3 fruit fly cellular contexts compared by ENCODE assay signal in genomic region chr3L:10867778-10868382, dm6.
TF ChIP-seq lines count a peak whose summit lies in the region.

No protein-coding gene starts in this region.

TF ChIP-seq in whole organism, adult, 20 proteins besides CTCF, POLR2A, EP300 and RAD21 (continued from another document):
- TF ChIP-seq Crg-1 (GFP tag; optimal IDR thresholded peaks at IDR 0.05; lab: Kevin White, UChicago) (peak; percentile 57), tj (GFP tag; optimal IDR thresholded peaks at IDR 0.05; lab: Kevin White, UChicago) (peak; percentile 62)

TF ChIP-seq in whole organism, embryonic, 481 proteins besides CTCF, POLR2A, EP300 and RAD21 (continued from another document):
- TF ChIP-seq Fer1 (GFP tag; optimal IDR thresholded peaks at IDR 0.05; lab: Kevin White, UChicago) (peak; percentile 40), repo (GFP tag; optimal IDR thresholded peaks at IDR 0.05; lab: Kevin White, UChicago) (no peak), HLH3B (GFP tag; IDR thresholded peaks at IDR 0.05; lab: Robert Waterston, UW) (no peak), Dll (GFP tag; IDR thresholded peaks at IDR 0.05; lab: Robert Waterston, UW; ENCODE audit: partially characterized antibody) (no peak), tna (GFP tag; IDR thresholded peaks at IDR 0.05; lab: Robert Waterston, UW; ENCODE audit: partially characterized antibody) (peak; percentile 38; the same call in 1 of the 2 replicates), cwo (GFP tag; optimal IDR thresholded peaks at IDR 0.05; lab: Kevin White, UChicago) (peak; percentile 41), Med (GFP tag; lab: Kevin White, UChicago) (peak; percentile 18), CG7786 (GFP tag; optimal IDR thresholded peaks at IDR 0.05; lab: Kevin White, UChicago) (no peak), CG4360 (GFP tag; IDR thresholded peaks at IDR 0.05; lab: Robert Waterston, UW) (peak; percentile 42; the same call in 1 of the 2 replicates), lab (GFP tag; optimal IDR thresholded peaks at IDR 0.05; lab: Kevin White, UChicago) (peak; percentile 11), Xrp1 (GFP tag; IDR thresholded peaks at IDR 0.05; lab: Robert Waterston, UW) (no peak), nom (GFP tag; optimal IDR thresholded peaks at IDR 0.05; lab: Kevin White, UChicago) (peak; percentile 65), lbe (GFP tag; optimal IDR thresholded peaks at IDR 0.05; lab: Kevin White, UChicago) (peak; percentile 36), H15 (GFP tag; IDR thresholded peaks at IDR 0.05; lab: Robert Waterston, UW) (0 out of 3 replicates have a peak, but pooled peaks have one; percentile 20), CG16863 (GFP tag; optimal IDR thresholded peaks at IDR 0.05; lab: Kevin White, UChicago) (no peak), Rfx (GFP tag; IDR thresholded peaks at IDR 0.05; lab: Robert Waterston, UW) (0 out of 2 replicates have a peak, but pooled peaks have one; percentile 5), ken (GFP tag; IDR thresholded peaks at IDR 0.05; lab: Robert Waterston, UW) (peak; percentile 44; the same call in 1 of the 3 replicates), Ssrp (tag; optimal IDR thresholded peaks at IDR 0.05; lab: Kevin White, UChicago) (peak; percentile 13), CG11695 (GFP tag; IDR thresholded peaks at IDR 0.05; lab: Robert Waterston, UW) (0 out of 3 replicates have a peak, but pooled peaks have one; percentile 17), CG10543 (GFP tag; optimal IDR thresholded peaks at IDR 0.05; lab: Kevin White, UChicago) (peak; percentile 34), sr (GFP tag; IDR thresholded peaks at IDR 0.05; lab: Robert Waterston, UW) (no peak), CkIIα-i1 (GFP tag; IDR thresholded peaks at IDR 0.05; lab: Robert Waterston, UW) (0 out of 2 replicates have a peak, but pooled peaks have one; percentile 16), seq (GFP tag; IDR thresholded peaks at IDR 0.05; lab: Robert Waterston, UW) (0 out of 2 replicates have a peak, but pooled peaks have one; percentile 32), CG13624 (GFP tag; optimal IDR thresholded peaks at IDR 0.05; lab: Kevin White, UChicago) (peak; percentile 15), Lim3 (GFP tag; IDR thresholded peaks at IDR 0.05; lab: Robert Waterston, UW) (no peak), ara (GFP tag; IDR thresholded peaks at IDR 0.05; lab: Robert Waterston, UW) (peak; percentile 29; the same call in 1 of the 2 replicates), CG7987 (GFP tag; optimal IDR thresholded peaks at IDR 0.05; lab: Kevin White, UChicago) (peak; percentile 55), CG15514 (GFP tag; optimal IDR thresholded peaks at IDR 0.05; lab: Kevin White, UChicago) (peak; percentile 30), CG13296 (GFP tag; optimal IDR thresholded peaks at IDR 0.05; lab: Kevin White, UChicago) (peak; percentile 28), CG4730 (GFP tag; IDR thresholded peaks at IDR 0.05; lab: Robert Waterston, UW) (no peak), Fer3 (tag; optimal IDR thresholded peaks at IDR 0.05; lab: Kevin White, UChicago) (no peak), bsh (GFP tag; optimal IDR thresholded peaks at IDR 0.05; lab: Kevin White, UChicago) (peak in 1 of 2 experiments; percentile 69), klu (GFP tag; IDR thresholded peaks at IDR 0.05; lab: Robert Waterston, UW) (no peak), CG15011 (GFP tag; optimal IDR thresholded peaks at IDR 0.05; lab: Kevin White, UChicago) (no peak), crol (GFP tag; IDR thresholded peaks at IDR 0.05; lab: Robert Waterston, UW) (peak; percentile 88)

TF ChIP-seq in whole organism, prepupa, 60 proteins besides CTCF, POLR2A, EP300 and RAD21 (continued from another document):
- TF ChIP-seq CG6854 (GFP tag; optimal IDR thresholded peaks at IDR 0.05; lab: Kevin White, UChicago) (peak; percentile 23), Ets96B (tag; optimal IDR thresholded peaks at IDR 0.05; lab: Kevin White, UChicago) (peak; percentile 51), CG11902 (GFP tag; optimal IDR thresholded peaks at IDR 0.05; lab: Kevin White, UChicago) (no peak), Sox102F (GFP tag; optimal IDR thresholded peaks at IDR 0.05; lab: Kevin White, UChicago) (no peak), CG32006 (GFP tag; optimal IDR thresholded peaks at IDR 0.05; lab: Kevin White, UChicago) (peak; percentile 45), CG7368 (GFP tag; optimal IDR thresholded peaks at IDR 0.05; lab: Kevin White, UChicago) (peak; percentile 26), OdsH (GFP tag; optimal IDR thresholded peaks at IDR 0.05; lab: Kevin White, UChicago) (no peak), fkh (GFP tag; optimal IDR thresholded peaks at IDR 0.05; lab: Kevin White, UChicago) (peak; percentile 86), Sox15 (GFP tag; optimal IDR thresholded peaks at IDR 0.05; lab: Kevin White, UChicago) (no peak), CG31627 (GFP tag; optimal IDR thresholded peaks at IDR 0.05; lab: Kevin White, UChicago) (no peak), Hr38 (GFP tag; optimal IDR thresholded peaks at IDR 0.05; lab: Kevin White, UChicago) (no peak), CG10669 (GFP tag; optimal IDR thresholded peaks at IDR 0.05; lab: Kevin White, UChicago) (peak; percentile 21), CG11762 (GFP tag; optimal IDR thresholded peaks at IDR 0.05; lab: Kevin White, UChicago; ENCODE audit: insufficient read depth) (no peak), CG10631 (GFP tag; optimal IDR thresholded peaks at IDR 0.05; lab: Kevin White, UChicago) (no peak), CG8632 (GFP tag; optimal IDR thresholded peaks at IDR 0.05; lab: Kevin White, UChicago) (peak; percentile 15), CG34406 (GFP tag; optimal IDR thresholded peaks at IDR 0.05; lab: Kevin White, UChicago) (peak; percentile 1), CG8119 (GFP tag; IDR thresholded peaks at IDR 0.05; lab: Robert Waterston, UW) (peak; percentile 82), Blimp-1 (GFP tag; optimal IDR thresholded peaks at IDR 0.05; lab: Kevin White, UChicago) (no peak), Eip93F (GFP tag; optimal IDR thresholded peaks at IDR 0.05; lab: Kevin White, UChicago) (no peak), Gug (GFP tag; IDR thresholded peaks at IDR 0.05; lab: Robert Waterston, UW) (peak; percentile 55; the same call in 1 of the 2 replicates), fd59A (GFP tag; optimal IDR thresholded peaks at IDR 0.05; lab: Kevin White, UChicago) (no peak), Hr39 (GFP tag; optimal IDR thresholded peaks at IDR 0.05; lab: Kevin White, UChicago) (no peak), vri (GFP tag; optimal IDR thresholded peaks at IDR 0.05; lab: Kevin White, UChicago) (peak; percentile 78), salr (GFP tag; optimal IDR thresholded peaks at IDR 0.05; lab: Kevin White, UChicago) (peak in 1 of 2 experiments; percentile 48), CG9139 (GFP tag; optimal IDR thresholded peaks at IDR 0.05; lab: Kevin White, UChicago) (peak; percentile 57), CG16779 (tag; optimal IDR thresholded peaks at IDR 0.05; lab: Kevin White, UChicago) (peak; percentile 74), CG6792 (GFP tag; optimal IDR thresholded peaks at IDR 0.05; lab: Kevin White, UChicago) (no peak), achi (GFP tag; optimal IDR thresholded peaks at IDR 0.05; lab: Kevin White, UChicago) (no peak), pdm3 (GFP tag; optimal IDR thresholded peaks at IDR 0.05; lab: Kevin White, UChicago) (peak; percentile 5), lz (GFP tag; optimal IDR thresholded peaks at IDR 0.05; lab: Kevin White, UChicago) (no peak), Lpt (GFP tag; optimal IDR thresholded peaks at IDR 0.05; lab: Kevin White, UChicago) (peak; percentile 46), Met (GFP tag; optimal IDR thresholded peaks at IDR 0.05; lab: Kevin White, UChicago) (no peak), CG4318 (GFP tag; optimal IDR thresholded peaks at IDR 0.05; lab: Kevin White, UChicago) (no peak), CG6808 (GFP tag; optimal IDR thresholded peaks at IDR 0.05; lab: Kevin White, UChicago) (peak; percentile 33), Ets21C (GFP tag; optimal IDR thresholded peaks at IDR 0.05; lab: Kevin White, UChicago) (no peak), CG6163 (GFP tag; IDR thresholded peaks at IDR 0.05; lab: Robert Waterston, UW) (peak; percentile 88), svp (GFP tag; lab: Kevin White, UChicago) (peak; percentile 95), ss (GFP tag; optimal IDR thresholded peaks at IDR 0.05; lab: Kevin White, UChicago) (peak; percentile 3 to 57), CG3919 (GFP tag; optimal IDR thresholded peaks at IDR 0.05; lab: Kevin White, UChicago) (peak; percentile 35), esn (GFP tag; optimal IDR thresholded peaks at IDR 0.05; lab: Kevin White, UChicago) (no peak)
